Fruit fly (Drosophila melanogaster) whole organism, prepupa: ENCODE measurements around the gene CG5882.

ENCODE experiments used
- CG11294 ChIP-seq: fragments of 200-800 bp; sonication (Bioruptor generic); IDR thresholded peaks from 2 replicates; pipeline ENCODE4 v1.3.6; 2022; ENCODE audit warnings: missing biosample characterization, missing genetic modification characterization
- CG16779 ChIP-seq: fragments of 200-800 bp; sonication (Bioruptor generic); optimal IDR thresholded peaks from 3 replicates; lab custom pipeline; 2017; ENCODE audit warnings: missing biosample characterization, mild to moderate bottlenecking, missing genetic modification characterization
- CG6854 ChIP-seq: fragments of 200-800 bp; sonication (Bioruptor generic); optimal IDR thresholded peaks from 2 replicates; lab custom pipeline; 2017; ENCODE audit warnings: missing biosample characterization, mild to moderate bottlenecking, missing genetic modification characterization
- CG7368 ChIP-seq: fragments of 200-800 bp; sonication (Bioruptor generic); optimal IDR thresholded peaks from 3 replicates; lab custom pipeline; 2016; ENCODE audit warnings: missing biosample characterization, missing genetic modification characterization
- CG8119 ChIP-seq: fragments of 200-800 bp; sonication (Bioruptor generic); IDR thresholded peaks from 3 replicates; pipeline ENCODE4 v1.3.6; 2022; ENCODE audit warnings: missing biosample characterization, missing genetic modification characterization
- Eip75B ChIP-seq: fragments of 200-800 bp; sonication (Bioruptor generic); optimal IDR thresholded peaks from 3 replicates; lab custom pipeline; 2016; ENCODE audit warnings: missing biosample characterization, missing genetic modification characterization
- Met ChIP-seq: fragments of 200-800 bp; sonication (Bioruptor generic); optimal IDR thresholded peaks from 3 replicates; lab custom pipeline; 2016; ENCODE audit warnings: missing biosample characterization, missing genetic modification characterization
- acj6 ChIP-seq: fragments of 200-800 bp; sonication (Bioruptor generic); optimal IDR thresholded peaks from 3 replicates; lab custom pipeline; 2016; ENCODE audit warnings: missing biosample characterization, missing genetic modification characterization
- pdm3 ChIP-seq: fragments of 200-800 bp; sonication (Bioruptor generic); optimal IDR thresholded peaks from 3 replicates; lab custom pipeline; 2016; ENCODE audit warnings: missing biosample characterization, missing genetic modification characterization

dm6 chr3R:27129580-27130385 lies 11.3 kb downstream of the CG5882 start:
- TF ChIP-seq pdm3 (GFP tag; lab: Kevin White, UChicago) (peak; percentile 81), CG7368 (peak; percentile 71), acj6 (GFP tag; lab: Kevin White, UChicago) (peak; percentile 76), CG11294 (GFP tag; lab: Robert Waterston, UW) (peak; percentile 78), Met (peak; percentile 85), CG8119 (GFP tag; lab: Robert Waterston, UW) (peak; percentile 71), CG16779 (tag; lab: Kevin White, UChicago) (peak; percentile 13), CG6854 (GFP tag; lab: Kevin White, UChicago) (no peak), Eip75B (GFP tag; lab: Kevin White, UChicago) (peak; percentile 69)
